Worm (Caenorhabditis elegans): ENCODE results near the gene ppgn-1.

Gene ppgn-1

ce11 chrIV:2348862-2349321 lies at the start of gene ppgn-1, which contains the start of gene tftc-1:
TSS of gene ppgn-1 (minus strand) at chrIV:2348912.
TSS of gene tftc-1 (plus strand) at chrIV:2349271.
- TF ChIP-seq ztf-4 (tag; optimal IDR thresholded peaks at IDR 0.05) (no peak), ceh-16 (tag; optimal IDR thresholded peaks at IDR 0.05) (no peak), lin-39 (tag; optimal IDR thresholded peaks at IDR 0.05) (no peak), hmg-11 (tag; optimal IDR thresholded peaks at IDR 0.05) (peak; percentile 36), nhr-237 (tag; optimal IDR thresholded peaks at IDR 0.05) (no peak), nhr-12 (tag; optimal IDR thresholded peaks at IDR 0.05) (no peak), mml-1 (tag; optimal IDR thresholded peaks at IDR 0.05) (no peak), elt-1 (tag; optimal IDR thresholded peaks at IDR 0.05) (no peak), egl-27 (tag; optimal IDR thresholded peaks at IDR 0.05) (no peak), lsy-12 (tag; optimal IDR thresholded peaks at IDR 0.05) (no peak), nfya-1 (tag; optimal IDR thresholded peaks at IDR 0.05; ENCODE audit: insufficient read depth) (peak; percentile 53), ZK546.5 (tag; optimal IDR thresholded peaks at IDR 0.05) (no peak), R02D3.7 (tag; optimal IDR thresholded peaks at IDR 0.05) (peak; percentile 21), lin-15B (tag; optimal IDR thresholded peaks at IDR 0.05) (peak; percentile 74), fkh-10 (GFP tag; optimal IDR thresholded peaks at IDR 0.05) (no peak), pha-4 (tag; optimal IDR thresholded peaks at IDR 0.05) (peak; percentile 76), ceh-28 (tag; optimal IDR thresholded peaks at IDR 0.05) (no peak), skn-1 (tag; optimal IDR thresholded peaks at IDR 0.05) (no peak), daf-12 (tag; optimal IDR thresholded peaks at IDR 0.05) (no peak), eor-1 (tag; optimal IDR thresholded peaks at IDR 0.05) (peak in 1 of 2 experiments; percentile 41), aly-2 (tag; optimal IDR thresholded peaks at IDR 0.05) (no peak), ceh-9 (tag; optimal IDR thresholded peaks at IDR 0.05) (no peak), snpc-4 (tag; optimal IDR thresholded peaks at IDR 0.05) (peak; percentile 16), unc-39 (tag; optimal IDR thresholded peaks at IDR 0.05) (no peak), nhr-28 (tag; optimal IDR thresholded peaks at IDR 0.05) (no peak), ceh-82 (tag; optimal IDR thresholded peaks at IDR 0.05) (no peak), nhr-23 (tag; optimal IDR thresholded peaks at IDR 0.05) (peak; percentile 39), ztf-11 (tag; optimal IDR thresholded peaks at IDR 0.05) (no peak)

DNA sequence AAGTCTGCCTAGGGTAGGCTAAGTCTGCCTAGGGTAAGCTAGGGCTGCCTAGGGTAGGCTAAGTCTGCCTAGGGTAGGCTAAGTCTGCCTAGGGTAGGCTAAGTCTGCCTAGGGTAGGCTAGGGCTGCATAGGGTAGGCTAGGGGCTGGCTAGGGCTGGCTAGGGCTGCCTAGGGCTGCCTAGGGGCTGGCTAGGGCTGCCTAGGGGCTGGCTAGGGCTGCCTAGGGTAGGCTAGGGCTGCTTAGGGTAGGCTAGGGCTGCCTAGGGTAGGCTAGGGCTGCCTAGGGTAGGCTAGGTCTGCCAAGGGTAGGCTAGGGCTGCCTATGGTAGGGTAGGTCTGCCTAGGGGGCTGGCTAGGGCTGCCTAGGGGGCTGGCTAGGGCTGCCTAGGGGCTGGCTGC lies 49.6 kb upstream of the ppgn-1 start:
- TF ChIP-seq nhr-25 (tag; optimal IDR thresholded peaks at IDR 0.05) (no peak), nhr-12 (tag; optimal IDR thresholded peaks at IDR 0.05) (no peak), unc-39 (tag; optimal IDR thresholded peaks at IDR 0.05) (no peak), lin-15B (tag; optimal IDR thresholded peaks at IDR 0.05) (no peak), mml-1 (tag; optimal IDR thresholded peaks at IDR 0.05) (no peak), aly-2 (tag; optimal IDR thresholded peaks at IDR 0.05) (no peak), pqm-1 (tag; optimal IDR thresholded peaks at IDR 0.05) (no peak), ztf-4 (tag; optimal IDR thresholded peaks at IDR 0.05) (no peak), nfya-1 (tag; optimal IDR thresholded peaks at IDR 0.05; ENCODE audit: insufficient read depth) (no peak)

ce11 chrIV:2395997-2396396 lies 47.3 kb upstream of the ppgn-1 start:
- peak; percentile 96 for TF ChIP-seq ceh-28 (tag; optimal IDR thresholded peaks at IDR 0.05)
- no peak for TF ChIP-seq ZK546.5 (tag; optimal IDR thresholded peaks at IDR 0.05)

DNA sequence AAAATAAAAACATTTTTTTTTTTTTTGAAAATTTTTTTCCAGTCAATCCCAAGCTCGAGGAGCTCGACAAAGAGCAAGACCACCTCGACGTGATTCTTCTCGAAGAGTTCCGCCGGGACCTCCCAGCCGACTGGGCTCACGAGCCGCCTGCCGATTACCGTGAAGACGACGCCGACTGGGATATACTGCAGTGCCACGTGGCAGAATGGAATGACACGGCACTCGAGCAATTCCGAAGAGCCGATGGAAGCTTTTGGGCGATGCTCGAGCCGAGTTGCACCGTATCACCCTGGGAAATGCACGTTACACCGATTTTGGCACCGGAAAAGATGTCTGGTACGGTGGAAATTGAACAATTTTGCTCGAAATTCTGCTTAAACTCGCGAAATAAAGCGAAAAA lies 44.3 kb upstream of the ppgn-1 start:
- TF ChIP-seq nhr-28 (tag; optimal IDR thresholded peaks at IDR 0.05) (no peak), fkh-2 (tag; optimal IDR thresholded peaks at IDR 0.05) (no peak), unc-62 (GFP tag; optimal IDR thresholded peaks at IDR 0.05) (no peak), elt-1 (tag; optimal IDR thresholded peaks at IDR 0.05) (no peak)

DNA sequence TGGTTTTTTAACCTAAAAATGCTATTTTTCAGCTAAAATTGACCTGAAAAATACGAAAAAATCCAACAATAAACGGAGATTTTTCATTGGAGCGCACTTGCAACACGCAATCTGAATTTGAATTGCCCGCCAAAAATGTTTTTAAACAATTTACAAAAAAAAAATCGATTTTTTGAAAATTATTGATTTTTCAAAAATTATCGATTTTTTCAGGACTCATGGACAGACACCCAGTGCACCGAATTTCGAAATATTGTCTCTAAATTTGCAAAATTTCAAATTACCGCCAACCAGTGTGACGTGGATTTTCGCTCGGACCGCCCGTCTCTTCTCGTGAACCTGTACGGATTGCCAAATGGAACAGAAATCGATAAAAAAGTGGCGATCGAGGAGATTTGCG lies 43.1 kb upstream of the ppgn-1 start:
- TF ChIP-seq ceh-28 (tag; optimal IDR thresholded peaks at IDR 0.05) (peak; percentile 86), ceh-82 (tag; optimal IDR thresholded peaks at IDR 0.05) (no peak)

- no peak for TF ChIP-seq nhr-43 (tag; optimal IDR thresholded peaks at IDR 0.05; ENCODE audit: poor library complexity, severe bottlenecking)
- TF ChIP-seq eor-1 (tag; optimal IDR thresholded peaks at IDR 0.05): no peak
- TF ChIP-seq mml-1 (tag; optimal IDR thresholded peaks at IDR 0.05): no peak
- TF ChIP-seq fkh-10 (GFP tag; optimal IDR thresholded peaks at IDR 0.05): no peak
- no peak for TF ChIP-seq ceh-9 (tag; optimal IDR thresholded peaks at IDR 0.05)
- TF ChIP-seq nfya-1 (tag; optimal IDR thresholded peaks at IDR 0.05; ENCODE audit: insufficient read depth): no peak
- TF ChIP-seq daf-12 (tag; optimal IDR thresholded peaks at IDR 0.05): no peak
- TF ChIP-seq ceh-82 (tag; optimal IDR thresholded peaks at IDR 0.05): no peak
- TF ChIP-seq nhr-67 (tag; optimal IDR thresholded peaks at IDR 0.05): no peak
- TF ChIP-seq unc-62 (GFP tag; optimal IDR thresholded peaks at IDR 0.05): no peak
- TF ChIP-seq tbx-2 (tag; optimal IDR thresholded peaks at IDR 0.05): no peak
- no peak for TF ChIP-seq lin-39 (tag; optimal IDR thresholded peaks at IDR 0.05)
- no peak for TF ChIP-seq lin-15B (tag; optimal IDR thresholded peaks at IDR 0.05)
- TF ChIP-seq jun-1 (tag; optimal IDR thresholded peaks at IDR 0.05): no peak
- no peak for TF ChIP-seq ztf-4 (tag; optimal IDR thresholded peaks at IDR 0.05)
- no peak for TF ChIP-seq snpc-4 (tag; optimal IDR thresholded peaks at IDR 0.05)
Measured at ce11 chrIV:2390804-2391203, 42.1 kb upstream of the ppgn-1 start, which contains the start of gene eri-5. TSS of gene eri-5 (plus strand) at chrIV:2390821.

Measured in whole organism, L3 larva.